Worm (Caenorhabditis elegans) whole organism, L4 larva: Measurements from ENCODE around the gene abf-6.
A peak's percentile ranks its signal among the peaks of the same experiment; 100 is the strongest.

Experiments used
- D1046.2 ChIP-seq: fragments of 200-800 bp; sonication (Bioruptor generic); IDR thresholded peaks from 2 replicates; pipeline ENCODE4 v1.3.6; 2022; ENCODE audit warnings: missing genetic modification characterization, missing compliant biosample characterization
- F10B5.3 ChIP-seq: sonication (generic microtip); optimal IDR thresholded peaks from 2 replicates; lab custom pipeline; 2016; ENCODE audit warnings: mild to moderate bottlenecking, missing genetic modification characterization, missing compliant biosample characterization
- F26F4.8 ChIP-seq: fragments of 200-800 bp; sonication (Bioruptor generic); conservative IDR thresholded peaks from 2 replicates; pipeline ENCODE4 v1.3.6; 2022; ENCODE audit warnings: missing genetic modification characterization, missing compliant biosample characterization
- R02D3.7 ChIP-seq: fragments of 150-350 bp; sonication (generic microtip); optimal IDR thresholded peaks from 3 replicates; lab custom pipeline; 2014; ENCODE audit warnings: missing biosample characterization, missing genetic modification characterization
- Y105C5A.15 ChIP-seq: fragments of 200-800 bp; sonication (Bioruptor generic); IDR thresholded peaks from 2 replicates; pipeline ENCODE4 v1.3.6; 2022; ENCODE audit warnings: missing genetic modification characterization, missing compliant biosample characterization
- Y48G9A.11 ChIP-seq: fragments of 200-800 bp; sonication (Bioruptor generic); IDR thresholded peaks from 2 replicates; pipeline ENCODE4 v1.3.6; 2022; ENCODE audit warnings: missing genetic modification reagents, missing genetic modification characterization, missing compliant biosample characterization
- Y75B8A.6 ChIP-seq: fragments of 200-800 bp; sonication (Bioruptor generic); IDR thresholded peaks from 2 replicates; pipeline ENCODE4 v1.3.6; 2022; ENCODE audit warnings: missing genetic modification reagents, missing genetic modification characterization, missing compliant biosample characterization
- aly-2 ChIP-seq: sonication (generic microtip); optimal IDR thresholded peaks from 2 replicates; lab custom pipeline; 2018; ENCODE audit warnings: missing biosample characterization, missing genetic modification characterization
- arid-1 ChIP-seq: fragments of 200-800 bp; sonication (Bioruptor generic); conservative IDR thresholded peaks from 2 replicates; pipeline ENCODE4 v1.3.6; 2022; ENCODE audit warnings: missing genetic modification reagents, missing genetic modification characterization, missing compliant biosample characterization
- ceh-28 ChIP-seq: fragments of 150-350 bp; optimal IDR thresholded peaks from 2 replicates; lab custom pipeline; 2014; ENCODE audit warnings: missing biosample characterization, missing genetic modification reagents, missing genetic modification characterization
- ceh-32 ChIP-seq: sonication (generic microtip); optimal IDR thresholded peaks from 2 replicates; lab custom pipeline; 2016; ENCODE audit warnings: mild to moderate bottlenecking, missing genetic modification characterization, missing compliant biosample characterization; ENCODE audit not compliant: poor library complexity
- ceh-62 ChIP-seq: sonication (generic microtip); optimal IDR thresholded peaks from 2 replicates; lab custom pipeline; 2017; ENCODE audit warnings: missing biosample characterization, missing genetic modification characterization
- ceh-82 ChIP-seq: sonication (generic microtip); optimal IDR thresholded peaks from 2 replicates; lab custom pipeline; 2017; ENCODE audit warnings: missing biosample characterization, missing genetic modification characterization
- daf-8 ChIP-seq: fragments of 200-800 bp; sonication (Bioruptor generic); IDR thresholded peaks from 2 replicates; pipeline ENCODE4 v1.3.6; 2022; ENCODE audit warnings: missing genetic modification characterization, missing compliant biosample characterization
- dmd-6 ChIP-seq: fragments of 200-800 bp; sonication (Bioruptor generic); IDR thresholded peaks from 2 replicates; pipeline ENCODE4 v1.3.6; 2022; ENCODE audit warnings: missing genetic modification reagents, missing genetic modification characterization, missing compliant biosample characterization
- dpl-1 ChIP-seq: fragments of 150-350 bp; optimal IDR thresholded peaks from 2 replicates; lab custom pipeline; 2014; ENCODE audit warnings: missing biosample characterization, missing genetic modification reagents, missing genetic modification characterization
- fkh-10 ChIP-seq: fragments of 150-350 bp; optimal IDR thresholded peaks from 2 replicates; lab custom pipeline; 2014; ENCODE audit warnings: missing biosample characterization, missing genetic modification reagents, missing genetic modification characterization
- gei-8 ChIP-seq: fragments of 200-800 bp; sonication (Bioruptor generic); optimal IDR thresholded peaks from 2 replicates; lab custom pipeline; 2018; ENCODE audit warnings: mild to moderate bottlenecking, missing genetic modification characterization, missing compliant biosample characterization
- hlh-11 ChIP-seq: fragments of 200-800 bp; sonication (Bioruptor generic); optimal IDR thresholded peaks from 2 replicates; lab custom pipeline; 2018; ENCODE audit warnings: mild to moderate bottlenecking, missing genetic modification characterization, missing compliant biosample characterization
- hlh-30 ChIP-seq: sonication (generic microtip); optimal IDR thresholded peaks from 2 replicates; lab custom pipeline; 2017; ENCODE audit warnings: antibody characterized with exemption, mild to moderate bottlenecking, missing genetic modification characterization, missing compliant biosample characterization; ENCODE audit not compliant: insufficient read depth
- lim-7 ChIP-seq: fragments of 200-800 bp; sonication (Bioruptor generic); IDR thresholded peaks from 2 replicates; pipeline ENCODE4 v1.3.6; 2022; ENCODE audit warnings: missing genetic modification characterization, missing compliant biosample characterization
- lin-38 ChIP-seq: fragments of 200-800 bp; sonication (Bioruptor generic); IDR thresholded peaks from 2 replicates; pipeline ENCODE4 v1.3.6; 2022; ENCODE audit warnings: missing genetic modification reagents, missing genetic modification characterization, missing compliant biosample characterization
- madf-5 ChIP-seq, 2 experiments: fragments of 200-800 bp; sonication (Bioruptor generic); IDR thresholded peaks; 2 replicates each; pipeline ENCODE4 v1.3.6; 2022; ENCODE audit warnings: missing compliant biosample characterization in 2 of 2, missing genetic modification characterization in 2 of 2
- madf-9 ChIP-seq: fragments of 200-800 bp; sonication (Bioruptor generic); conservative IDR thresholded peaks from 2 replicates; pipeline ENCODE4 v1.3.6; 2022; ENCODE audit warnings: missing genetic modification reagents, missing genetic modification characterization, missing compliant biosample characterization
- mdt-29 ChIP-seq: fragments of 200-800 bp; sonication (Bioruptor generic); IDR thresholded peaks from 2 replicates; pipeline ENCODE4 v1.3.6; 2022; ENCODE audit warnings: missing genetic modification reagents, missing genetic modification characterization, missing compliant biosample characterization
- nhr-28 ChIP-seq: fragments of 150-350 bp; optimal IDR thresholded peaks from 2 replicates; lab custom pipeline; 2014; ENCODE audit warnings: missing biosample characterization, missing genetic modification characterization
- nhr-48 ChIP-seq: sonication (generic microtip); optimal IDR thresholded peaks from 2 replicates; lab custom pipeline; 2016; ENCODE audit warnings: mild to moderate bottlenecking, missing genetic modification characterization, missing compliant biosample characterization
- nhr-77 ChIP-seq: fragments of 150-350 bp; optimal IDR thresholded peaks from 2 replicates; lab custom pipeline; 2014; ENCODE audit warnings: missing biosample characterization, missing genetic modification characterization
- pha-4 ChIP-seq, 2 experiments: fragments of 150-350 bp in 1 of 2; fragments of 200-800 bp in 1 of 2; sonication (Bioruptor generic) in 1 of 2; IDR thresholded peaks in 1 of 2; optimal IDR thresholded peaks in 1 of 2; 2 replicates each; pipeline versions ENCODE4 v1.3.6 to Lab custom; 2014 to 2022; ENCODE audit warnings: missing genetic modification characterization in 2 of 2, missing genetic modification reagents in 2 of 2, missing biosample characterization in 1 of 2, missing compliant biosample characterization in 1 of 2
- snpc-1.2 ChIP-seq: fragments of 200-800 bp; sonication (Bioruptor generic); IDR thresholded peaks from 2 replicates; pipeline ENCODE4 v1.3.6; 2022; ENCODE audit warnings: missing genetic modification reagents, missing genetic modification characterization, missing compliant biosample characterization
- spr-1 ChIP-seq: sonication (generic microtip); optimal IDR thresholded peaks from 2 replicates; lab custom pipeline; 2016; ENCODE audit warnings: mild to moderate bottlenecking, missing genetic modification characterization, missing compliant biosample characterization
- unc-130 ChIP-seq: sonication (generic microtip); optimal IDR thresholded peaks from 2 replicates; lab custom pipeline; 2016; ENCODE audit warnings: missing genetic modification reagents, missing genetic modification characterization, missing compliant biosample characterization
- unc-39 ChIP-seq: sonication (generic microtip); optimal IDR thresholded peaks from 2 replicates; lab custom pipeline; 2017; ENCODE audit warnings: missing biosample characterization, missing genetic modification characterization
- unc-62 ChIP-seq, 3 experiments: fragments of 150-350 bp in 1 of 3; sonication (generic microtip); optimal IDR thresholded peaks in 2 of 3; peaks in 1 of 3; 1 replicate in 1 of 3; 2 replicates in 2 of 3; lab custom pipeline; 2014 to 2017; ENCODE audit warnings: missing biosample characterization in 3 of 3, missing genetic modification characterization in 3 of 3, missing genetic modification reagents in 3 of 3, missing genotype in 1 of 3
- zag-1 ChIP-seq: fragments of 150-350 bp; optimal IDR thresholded peaks from 2 replicates; lab custom pipeline; 2014; ENCODE audit warnings: missing biosample characterization, missing genetic modification characterization
- zip-11 ChIP-seq: fragments of 200-800 bp; sonication (Bioruptor generic); IDR thresholded peaks from 2 replicates; pipeline ENCODE4 v1.3.6; 2022; ENCODE audit warnings: missing genetic modification characterization, missing compliant biosample characterization
- ztf-7 ChIP-seq: fragments of 150-350 bp; optimal IDR thresholded peaks from 2 replicates; lab custom pipeline; 2014; ENCODE audit warnings: missing biosample characterization, missing genetic modification characterization

abf-6 gene

ce11 chrX:12781712-12782444, 12.0 kb upstream of the abf-6 start, which contains the start of gene alh-13 (continued):
- TF ChIP-seq nhr-77 (tag; lab: Kevin White, UChicago) (no peak), dmd-6 (GFP tag; lab: Robert Waterston, UW) (peak; percentile 43), aly-2 (tag; lab: Kevin White, UChicago) (no peak), mdt-29 (GFP tag; lab: Robert Waterston, UW) (no peak)
- TF ChIP-seq, all 104 proteins: peak for 9

ce11 chrX:12787624-12788023, 6.3 kb upstream of the abf-6 start, which contains the start of gene str-124:
Gene str-124, plus strand, starts transcription at chrX:12787924.
- TF ChIP-seq unc-130 (GFP tag; lab: Kevin White, UChicago) = no peak
- no peak for TF ChIP-seq ceh-82 (tag; lab: Kevin White, UChicago)
- TF ChIP-seq ceh-32 (tag; lab: Kevin White, UChicago) = no peak
- TF ChIP-seq spr-1 = no peak
- no peak for TF ChIP-seq nhr-28 (tag; lab: Kevin White, UChicago)
- TF ChIP-seq F26F4.8 (GFP tag; lab: Robert Waterston, UW) = no peak
- TF ChIP-seq, all 104 proteins: peak for 0

- TF ChIP-seq nhr-48 (tag; lab: Kevin White, UChicago) (no peak), Y48G9A.11 (GFP tag; lab: Robert Waterston, UW) (no peak), zip-11 (GFP tag; lab: Robert Waterston, UW) (no peak), ztf-7 (no peak), madf-9 (GFP tag; lab: Robert Waterston, UW) (no peak), ceh-82 (tag; lab: Kevin White, UChicago) (no peak), D1046.2 (no peak), F26F4.8 (GFP tag; lab: Robert Waterston, UW) (no peak), R02D3.7 (tag; lab: Kevin White, UChicago) (no peak), arid-1 (GFP tag; lab: Robert Waterston, UW) (no peak), ceh-62 (no peak), fkh-10 (GFP tag; lab: Kevin White, UChicago) (no peak), ceh-28 (tag; lab: Kevin White, UChicago) (no peak), snpc-1.2 (GFP tag; lab: Robert Waterston, UW) (no peak), zag-1 (tag; lab: Kevin White, UChicago) (no peak), dpl-1 (GFP tag; lab: Kevin White, UChicago) (no peak), Y105C5A.15 (GFP tag; lab: Robert Waterston, UW) (no peak), pha-4 (GFP tag; IDR thresholded peaks at IDR 0.05; lab: Robert Waterston, UW) (no peak), pha-4 (tag; optimal IDR thresholded peaks at IDR 0.05; lab: Kevin White, UChicago) (no peak), unc-62 (GFP tag; optimal IDR thresholded peaks at IDR 0.05 in 1 of 2; lab: Kevin White, UChicago) (no peak), unc-62 (tag; optimal IDR thresholded peaks at IDR 0.05; lab: Kevin White, UChicago) (no peak)
- TF ChIP-seq, all 104 proteins: peak for 0
Measured at ce11 chrX:12790036-12790435, 3.9 kb upstream of the abf-6 start, which contains the start of gene str-123. Gene str-123, plus strand, starts transcription at chrX:12790336.

ce11 chrX:12792554-12792953, 1.4 kb upstream of the abf-6 start, which contains the start of gene abf-5:
Gene abf-5, plus strand, starts transcription at chrX:12792854.
- TF ChIP-seq daf-8 (GFP tag; lab: Robert Waterston, UW) (no peak), hlh-30 (tag; lab: Kevin White, UChicago) (no peak), ceh-62 (no peak), lim-7 (no peak), hlh-11 (tag; lab: Kevin White, UChicago) (no peak), madf-5 (GFP tag; IDR thresholded peaks at IDR 0.05; lab: Robert Waterston, UW) (no peak), unc-39 (tag; lab: Kevin White, UChicago) (no peak), Y75B8A.6 (GFP tag; lab: Robert Waterston, UW) (no peak), gei-8 (GFP tag; lab: Kevin White, UChicago) (no peak), dmd-6 (GFP tag; lab: Robert Waterston, UW) (no peak), F10B5.3 (tag; lab: Kevin White, UChicago) (no peak), lin-38 (GFP tag; lab: Robert Waterston, UW) (no peak)
